Worm (Caenorhabditis elegans): ENCODE data around the gene M110.9.

The M110.9 gene

ce11 chrII:8212680-8213079 is 18.4 kb upstream of the M110.9 start, which contains the start of gene twk-3:
Gene twk-3 (minus strand): TSS chrII:8212780.
- no peak for TF ChIP-seq unc-86 (tag; optimal IDR thresholded peaks at IDR 0.05)
- no peak for TF ChIP-seq ceh-90 (tag; optimal IDR thresholded peaks at IDR 0.05)
- TF ChIP-seq zag-1 (tag; optimal IDR thresholded peaks at IDR 0.05) = no peak
- no peak for TF ChIP-seq aly-2 (tag; optimal IDR thresholded peaks at IDR 0.05)
- no peak for TF ChIP-seq mef-2 (tag; optimal IDR thresholded peaks at IDR 0.05)
- TF ChIP-seq rnt-1 (tag; optimal IDR thresholded peaks at IDR 0.05) = no peak
- no peak for TF ChIP-seq fkh-10 (GFP tag; optimal IDR thresholded peaks at IDR 0.05)
- no peak for TF ChIP-seq ceh-82 (tag; optimal IDR thresholded peaks at IDR 0.05)
- TF ChIP-seq efl-3 (GFP tag; optimal IDR thresholded peaks at IDR 0.05) = no peak
- TF ChIP-seq grh-1 (GFP tag; IDR thresholded peaks at IDR 0.05) = no peak

- TF ChIP-seq isw-1 (GFP tag; IDR thresholded peaks at IDR 0.05) (no peak), unc-130 (tag; optimal IDR thresholded peaks at IDR 0.05) (no peak), mdl-1 (tag; optimal IDR thresholded peaks at IDR 0.05) (no peak), lin-14 (GFP tag; optimal IDR thresholded peaks at IDR 0.05) (no peak), hlh-4 (tag; optimal IDR thresholded peaks at IDR 0.05) (no peak), ceh-88 (GFP tag; IDR thresholded peaks at IDR 0.05) (no peak), lin-13 (GFP tag; optimal IDR thresholded peaks at IDR 0.05) (no peak), alr-1 (tag; optimal IDR thresholded peaks at IDR 0.05; ENCODE audit: borderline replicate concordance) (no peak), aly-2 (tag; optimal IDR thresholded peaks at IDR 0.05) (no peak), mab-9 (GFP tag; IDR thresholded peaks at IDR 0.05) (no peak), snpc-4 (tag; optimal IDR thresholded peaks at IDR 0.05) (no peak), pax-3 (tag; optimal IDR thresholded peaks at IDR 0.05) (no peak), nhr-76 (tag; optimal IDR thresholded peaks at IDR 0.05) (no peak), efl-3 (GFP tag; optimal IDR thresholded peaks at IDR 0.05) (no peak), egl-13 (tag; optimal IDR thresholded peaks at IDR 0.05) (no peak), irx-1 (tag; optimal IDR thresholded peaks at IDR 0.05) (no peak), nhr-47 (tag; optimal IDR thresholded peaks at IDR 0.05) (no peak), tlp-1 (tag; optimal IDR thresholded peaks at IDR 0.05) (no peak)
Measured at ce11 chrII:8214367-8214766, 16.7 kb upstream of the M110.9 start, which contains the start of gene M110.10. Gene M110.10 (minus strand): TSS chrII:8214467.

- TF ChIP-seq lir-3 (tag; optimal IDR thresholded peaks at IDR 0.05; ENCODE audit: poor library complexity) (no peak), fkh-10 (GFP tag; optimal IDR thresholded peaks at IDR 0.05) (no peak), nhr-237 (tag; optimal IDR thresholded peaks at IDR 0.05) (no peak), unc-130 (tag; optimal IDR thresholded peaks at IDR 0.05) (no peak), mef-2 (tag; optimal IDR thresholded peaks at IDR 0.05) (no peak), unc-62 (GFP tag; optimal IDR thresholded peaks at IDR 0.05) (no peak), nhr-20 (tag; optimal IDR thresholded peaks at IDR 0.05) (peak; percentile 27), rnt-1 (tag; optimal IDR thresholded peaks at IDR 0.05) (peak; percentile 43), lin-35 (GFP tag; optimal IDR thresholded peaks at IDR 0.05) (peak; percentile 47 to 63), jun-1 (tag; optimal IDR thresholded peaks at IDR 0.05) (peak; percentile 8), lin-14 (GFP tag; optimal IDR thresholded peaks at IDR 0.05) (peak; percentile 68), ceh-88 (GFP tag; IDR thresholded peaks at IDR 0.05) (no peak), ceh-8 (GFP tag; optimal IDR thresholded peaks at IDR 0.05) (no peak), lin-13 (GFP tag; optimal IDR thresholded peaks at IDR 0.05) (no peak), C04F5.9 (tag; optimal IDR thresholded peaks at IDR 0.05) (peak; percentile 44), mdl-1 (tag; optimal IDR thresholded peaks at IDR 0.05) (peak in 1 of 2 experiments; percentile 39), hlh-4 (tag; optimal IDR thresholded peaks at IDR 0.05) (no peak), ceh-63 (GFP tag; optimal IDR thresholded peaks at IDR 0.05) (no peak), nhr-12 (tag; optimal IDR thresholded peaks at IDR 0.05) (no peak), grh-1 (GFP tag; IDR thresholded peaks at IDR 0.05) (no peak), dsc-1 (tag; optimal IDR thresholded peaks at IDR 0.05) (peak; percentile 29), zip-4 (GFP tag; optimal IDR thresholded peaks at IDR 0.05) (peak; percentile 47), ztf-11 (tag; optimal IDR thresholded peaks at IDR 0.05) (no peak), fkh-4 (tag; optimal IDR thresholded peaks at IDR 0.05; ENCODE audit: borderline replicate concordance) (no peak), aha-1 (tag; optimal IDR thresholded peaks at IDR 0.05) (no peak), ces-1 (GFP tag; optimal IDR thresholded peaks at IDR 0.05) (no peak), lin-15B (tag; optimal IDR thresholded peaks at IDR 0.05) (peak; percentile 2), nhr-11 (tag; optimal IDR thresholded peaks at IDR 0.05) (no peak), alr-1 (tag; optimal IDR thresholded peaks at IDR 0.05; ENCODE audit: borderline replicate concordance) (no peak), mep-1 (tag; optimal IDR thresholded peaks at IDR 0.05) (peak; percentile 48), efl-1 (optimal IDR thresholded peaks at IDR 0.05) (peak; percentile 65), efl-1 (GFP tag; optimal IDR thresholded peaks at IDR 0.05 in 1 of 2) (peak; percentile 54 to 91), egl-13 (tag; optimal IDR thresholded peaks at IDR 0.05) (peak; percentile 14), tlp-1 (tag; optimal IDR thresholded peaks at IDR 0.05) (no peak), snpc-4 (tag; optimal IDR thresholded peaks at IDR 0.05) (no peak), ets-5 (GFP tag; IDR thresholded peaks at IDR 0.05) (no peak)
Measured at ce11 chrII:8216433-8216832, 14.6 kb upstream of the M110.9 start, which contains the start of gene M110.3. Gene M110.3 (minus strand): TSS chrII:8216616.

All from whole organism, L1 larva.